Fruit fly (Drosophila melanogaster): ENCODE results near the gene fy.

Gene fy

DNA sequence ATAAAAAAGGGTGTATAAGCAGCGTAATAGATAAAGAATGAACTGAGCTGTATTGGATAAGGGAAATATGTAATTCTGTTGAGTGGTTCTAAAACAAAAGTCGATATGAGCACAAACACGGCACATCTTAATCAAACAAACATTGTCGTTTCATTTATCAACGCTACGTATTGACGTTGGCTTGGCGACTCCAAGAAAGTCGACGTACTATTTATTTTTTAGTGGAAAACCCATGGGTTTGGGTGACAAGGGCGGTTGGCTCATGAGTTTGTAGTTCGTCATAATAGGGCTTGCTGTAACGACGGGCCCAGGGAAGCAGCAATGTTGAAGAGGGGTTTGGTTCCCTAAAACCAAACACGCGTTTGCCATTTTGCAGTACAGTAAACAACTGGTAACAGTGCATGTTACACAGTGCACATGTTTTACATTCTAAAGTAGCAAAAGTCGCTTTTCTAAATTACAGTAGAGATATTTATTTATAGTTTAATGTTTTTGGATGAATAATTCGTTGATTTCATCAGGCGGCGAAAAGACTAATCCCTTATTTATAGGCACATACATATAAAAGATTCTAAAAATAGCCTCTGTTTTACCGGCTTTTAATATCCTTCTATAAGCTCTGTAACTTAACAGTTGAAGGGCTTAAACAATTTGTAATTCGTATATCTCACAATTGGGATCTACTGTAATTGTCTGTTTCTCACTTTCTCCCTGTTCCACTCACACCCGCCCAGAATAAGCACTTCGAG is 41.7 kb downstream of the fy start (continued):
- no peak for TF ChIP-seq mam (GFP tag; optimal IDR thresholded peaks at IDR 0.05)
- TF ChIP-seq org-1 (GFP tag; optimal IDR thresholded peaks at IDR 0.05): peak; percentile 6
- no peak for TF ChIP-seq z (GFP tag; IDR thresholded peaks at IDR 0.05)
- no peak for TF ChIP-seq CG15514 (GFP tag; optimal IDR thresholded peaks at IDR 0.05)
- TF ChIP-seq Side (GFP tag; optimal IDR thresholded peaks at IDR 0.05): no peak
- no peak for TF ChIP-seq CG4404 (GFP tag; IDR thresholded peaks at IDR 0.05)
- no peak for TF ChIP-seq zen (tag; optimal IDR thresholded peaks at IDR 0.05)
- peak; percentile 19 for TF ChIP-seq Ets97D (GFP tag; optimal IDR thresholded peaks at IDR 0.05)
- TF ChIP-seq bsh (GFP tag; optimal IDR thresholded peaks at IDR 0.05): no peak
- TF ChIP-seq chm (GFP tag; IDR thresholded peaks at IDR 0.05): no peak
- no peak for TF ChIP-seq wor (GFP tag; IDR thresholded peaks at IDR 0.05)
- no peak for TF ChIP-seq ham (GFP tag; IDR thresholded peaks at IDR 0.05)
- peak; percentile 16 for TF ChIP-seq CG13424 (tag; optimal IDR thresholded peaks at IDR 0.05)
- TF ChIP-seq Xbp1 (GFP tag; optimal IDR thresholded peaks at IDR 0.05): peak; percentile 23
- no peak for TF ChIP-seq Dek (tag; optimal IDR thresholded peaks at IDR 0.05)
- no peak for TF ChIP-seq cad (GFP tag; optimal IDR thresholded peaks at IDR 0.05)
- TF ChIP-seq ken (GFP tag; IDR thresholded peaks at IDR 0.05): no peak
- TF ChIP-seq h (optimal IDR thresholded peaks at IDR 0.05): no peak
- TF ChIP-seq btn (GFP tag; optimal IDR thresholded peaks at IDR 0.05): no peak
- TF ChIP-seq pzg (GFP tag; optimal IDR thresholded peaks at IDR 0.05): no peak
- TF ChIP-seq Lhr (GFP tag; optimal IDR thresholded peaks at IDR 0.05): no peak
- TF ChIP-seq CG11504 (tag; optimal IDR thresholded peaks at IDR 0.05): no peak
- TF ChIP-seq CG30020 (tag; optimal IDR thresholded peaks at IDR 0.05): no peak
- no peak for TF ChIP-seq CG10321 (GFP tag; IDR thresholded peaks at IDR 0.05)
- no peak for TF ChIP-seq jigr1 (GFP tag; IDR thresholded peaks at IDR 0.05)
- no peak for TF ChIP-seq croc (GFP tag; conservative IDR thresholded peaks at IDR 0.05)
- TF ChIP-seq CG10267 (tag; optimal IDR thresholded peaks at IDR 0.05): peak; percentile 15
- no peak for TF ChIP-seq Taf1 (GFP tag; IDR thresholded peaks at IDR 0.05)
- TF ChIP-seq psq (GFP tag; optimal IDR thresholded peaks at IDR 0.05): no peak
- TF ChIP-seq twi (tag; optimal IDR thresholded peaks at IDR 0.05): no peak
- peak; percentile 46 for TF ChIP-seq nmo (GFP tag; optimal IDR thresholded peaks at IDR 0.05)
- TF ChIP-seq grn (GFP tag; optimal IDR thresholded peaks at IDR 0.05): no peak
- TF ChIP-seq Dad (GFP tag; optimal IDR thresholded peaks at IDR 0.05): no peak
- TF ChIP-seq CG9609 (GFP tag; optimal IDR thresholded peaks at IDR 0.05): no peak
- TF ChIP-seq tll (GFP tag; optimal IDR thresholded peaks at IDR 0.05): no peak
- TF ChIP-seq stwl (tag; optimal IDR thresholded peaks at IDR 0.05): no peak
- 0 out of 3 replicates have a peak, but pooled peaks have one; percentile 14 for TF ChIP-seq ase (GFP tag; IDR thresholded peaks at IDR 0.05)
- TF ChIP-seq sens-2 (GFP tag; IDR thresholded peaks at IDR 0.05): no peak
- no peak for TF ChIP-seq CG6791 (GFP tag; IDR thresholded peaks at IDR 0.05; ENCODE audit: partially characterized antibody)
- no peak for TF ChIP-seq CG4730 (GFP tag; IDR thresholded peaks at IDR 0.05)
- TF ChIP-seq CG7556 (GFP tag; optimal IDR thresholded peaks at IDR 0.05): peak; percentile 44
- no peak for TF ChIP-seq ara (GFP tag; IDR thresholded peaks at IDR 0.05)
- TF ChIP-seq Rfx (GFP tag; IDR thresholded peaks at IDR 0.05): no peak
- TF ChIP-seq Sin3A (optimal IDR thresholded peaks at IDR 0.05): no peak
- TF ChIP-seq hbn (GFP tag; IDR thresholded peaks at IDR 0.05; ENCODE audit: partially characterized antibody): no peak
- no peak for TF ChIP-seq CG6854 (GFP tag; optimal IDR thresholded peaks at IDR 0.05)
- TF ChIP-seq CG10209 (GFP tag; optimal IDR thresholded peaks at IDR 0.05): peak; percentile 16
- no peak for TF ChIP-seq vvl (GFP tag; IDR thresholded peaks at IDR 0.05)
- no peak for TF ChIP-seq CG1024 (GFP tag; IDR thresholded peaks at IDR 0.05)
- no peak for TF ChIP-seq az2 (GFP tag; optimal IDR thresholded peaks at IDR 0.05)
- no peak for TF ChIP-seq Dref (GFP tag; IDR thresholded peaks at IDR 0.05)
